Worm (Caenorhabditis elegans) whole organism, mixed stage, embryonic: ENCODE measurements around the gene F45E4.6.

Experiments used
- hlh-1 ChIP-seq: fragments of 150-350 bp; optimal IDR thresholded peaks from 2 replicates; lab custom pipeline; 2014; ENCODE audit warnings: missing biosample characterization, missing genetic modification reagents, missing genetic modification characterization
- lsy-2 ChIP-seq: fragments of 150-350 bp; optimal IDR thresholded peaks from 2 replicates; lab custom pipeline; 2014; ENCODE audit warnings: missing biosample characterization, missing genetic modification characterization
- nhr-12 ChIP-seq: fragments of 150-350 bp; optimal IDR thresholded peaks from 2 replicates; lab custom pipeline; 2014; ENCODE audit warnings: missing biosample characterization, missing genetic modification characterization
- pha-4 ChIP-seq: fragments of 150-350 bp; optimal IDR thresholded peaks from 2 replicates; lab custom pipeline; 2018; ENCODE audit warnings: missing biosample characterization, missing genetic modification reagents, missing genetic modification characterization
- unc-39 ChIP-seq: fragments of 150-350 bp; optimal IDR thresholded peaks from 2 replicates; lab custom pipeline; 2014; ENCODE audit warnings: missing biosample characterization, missing genetic modification characterization
- unc-62 ChIP-seq: fragments of 150-350 bp; optimal IDR thresholded peaks from 2 replicates; lab custom pipeline; 2014; ENCODE audit warnings: missing biosample characterization, missing genetic modification reagents, missing genetic modification characterization
- ztf-11 ChIP-seq: fragments of 150-350 bp; optimal IDR thresholded peaks from 2 replicates; lab custom pipeline; 2014; ENCODE audit warnings: missing biosample characterization, missing genetic modification characterization

ce11 chrIV:7646861-7647260, 14.5 kb upstream of the F45E4.6 start:
- TF ChIP-seq ztf-11 (no peak), pha-4 (no peak), nhr-12 (tag; lab: Kevin White, UChicago) (no peak), lsy-2 (tag; lab: Kevin White, UChicago) (no peak), hlh-1 (tag; lab: Kevin White, UChicago) (no peak), unc-39 (tag; lab: Kevin White, UChicago) (no peak), unc-62 (no peak)
